Worm (Caenorhabditis elegans): Measurements from ENCODE around the gene srgp-1.

DNA sequence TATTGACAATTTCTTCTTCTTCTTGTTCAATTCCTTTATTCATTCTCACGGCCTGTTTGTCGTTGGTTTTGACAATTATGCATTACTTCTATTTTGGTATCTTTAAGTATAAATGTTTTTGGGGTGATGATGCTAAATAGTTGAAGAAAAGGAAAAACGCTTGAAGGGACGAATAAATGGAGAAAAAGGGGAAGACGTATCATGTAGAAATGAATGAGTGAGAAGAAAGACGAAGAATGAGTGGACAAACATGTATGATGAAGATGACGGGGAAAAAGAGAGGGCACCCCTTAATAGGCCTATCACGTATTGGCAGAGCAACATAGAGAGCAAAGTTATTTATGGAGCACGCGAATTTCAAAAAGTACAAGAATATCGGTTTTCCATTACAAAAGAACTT, 21.6 kb upstream of the srgp-1 start, which contains the start of gene M04B2.7:
- no peak for TF ChIP-seq blmp-1 (tag; optimal IDR thresholded peaks at IDR 0.05)
- no peak for TF ChIP-seq elt-1 (tag; optimal IDR thresholded peaks at IDR 0.05; ENCODE audit: borderline replicate concordance, insufficient read depth)
- no peak for TF ChIP-seq mls-2 (tag; optimal IDR thresholded peaks at IDR 0.05)
- TF ChIP-seq nhr-76 (tag; optimal IDR thresholded peaks at IDR 0.05): no peak
- no peak for TF ChIP-seq mab-5 (tag; optimal IDR thresholded peaks at IDR 0.05)
